Worm (Caenorhabditis elegans): Measurements from ENCODE around the gene srp-7.

DNA sequence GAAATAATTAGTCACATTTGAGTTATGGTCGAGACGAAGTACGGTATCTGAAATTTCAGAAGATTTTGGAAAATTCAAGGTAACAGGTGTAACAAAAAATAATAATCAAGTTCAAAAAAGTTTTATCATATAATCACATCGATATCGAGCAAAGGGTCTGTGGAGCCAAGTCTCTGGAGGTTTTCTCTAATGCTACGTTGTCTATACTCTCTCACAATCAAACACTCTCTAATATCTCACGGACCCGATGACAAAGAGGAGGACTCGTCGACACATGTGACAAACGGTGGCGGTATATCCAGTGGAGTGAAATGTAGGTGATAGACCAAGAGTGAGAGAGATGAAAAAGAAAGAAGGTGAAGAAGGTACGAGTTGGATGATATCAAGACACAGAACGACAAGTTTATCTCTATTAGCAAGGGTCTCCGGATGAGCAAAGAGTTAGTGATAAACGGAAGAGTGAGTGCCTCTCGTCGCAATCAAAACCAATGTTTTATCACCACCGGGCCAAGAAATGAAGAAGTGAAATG, 17.0 kb downstream of the srp-7 start, which contains the start of gene F20D6.10:
- TF ChIP-seq flt-1 (GFP tag; IDR thresholded peaks at IDR 0.05) (no peak), pes-1 (GFP tag; IDR thresholded peaks at IDR 0.05) (no peak), hmg-4 (GFP tag; optimal IDR thresholded peaks at IDR 0.05) (no peak), ama-1 (optimal IDR thresholded peaks at IDR 0.05) (no peak), sea-1 (GFP tag; conservative IDR thresholded peaks at IDR 0.05) (no peak), tra-4 (tag; optimal IDR thresholded peaks at IDR 0.05) (no peak), hnd-1 (tag; optimal IDR thresholded peaks at IDR 0.05) (no peak), tbx-11 (GFP tag; IDR thresholded peaks at IDR 0.05) (no peak), aly-1 (tag; optimal IDR thresholded peaks at IDR 0.05) (no peak), ceh-36 (tag; optimal IDR thresholded peaks at IDR 0.05) (no peak)

Data from whole organism, early embryonic.